Fruit fly (Drosophila melanogaster): Measurements from ENCODE around the gene Obp8a.

Gene Obp8a

DNA sequence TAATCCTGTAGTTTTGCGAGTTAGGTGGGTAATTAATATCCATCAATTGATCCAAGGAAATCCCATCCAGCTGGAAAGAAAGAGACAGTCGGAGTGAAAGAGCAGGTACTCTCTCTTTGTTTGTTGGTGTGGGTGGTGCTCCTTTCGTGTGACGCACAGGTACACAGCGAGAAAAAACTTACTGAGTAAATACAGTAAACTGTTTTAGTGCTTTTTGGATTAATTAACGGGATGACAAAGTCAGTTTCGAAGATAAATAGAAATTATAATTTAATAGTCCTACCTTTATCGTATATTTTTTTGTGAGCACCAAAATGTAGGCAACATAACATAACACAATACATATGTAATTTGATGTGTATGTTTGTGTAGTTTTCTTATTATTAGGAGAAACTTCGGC lies 33.4 kb downstream of the Obp8a start (continued):
- no peak for TF ChIP-seq CG11398 (GFP tag; optimal IDR thresholded peaks at IDR 0.05)
- no peak for TF ChIP-seq hth (optimal IDR thresholded peaks at IDR 0.05)
- peak; percentile 19 for TF ChIP-seq zen (tag; optimal IDR thresholded peaks at IDR 0.05)
- no peak for TF ChIP-seq CG1529 (GFP tag; optimal IDR thresholded peaks at IDR 0.05)
- TF ChIP-seq mirr (GFP tag; optimal IDR thresholded peaks at IDR 0.05), result no peak
- no peak for TF ChIP-seq CG10462 (GFP tag; optimal IDR thresholded peaks at IDR 0.05)
- no peak for TF ChIP-seq CG2678 (tag; optimal IDR thresholded peaks at IDR 0.05)
- TF ChIP-seq Sry-δ (GFP tag; optimal IDR thresholded peaks at IDR 0.05), result no peak
- no peak for TF ChIP-seq Nf-YB (GFP tag; optimal IDR thresholded peaks at IDR 0.05)
- peak; percentile 29; the same call in 1 of the 2 replicates for TF ChIP-seq vvl (GFP tag; IDR thresholded peaks at IDR 0.05)
- peak; percentile 13 for TF ChIP-seq CG8388 (GFP tag; optimal IDR thresholded peaks at IDR 0.05)
- TF ChIP-seq ind (GFP tag; optimal IDR thresholded peaks at IDR 0.05), result no peak
- no peak for TF ChIP-seq Tbp (GFP tag; optimal IDR thresholded peaks at IDR 0.05)
- TF ChIP-seq Elba2 (GFP tag; optimal IDR thresholded peaks at IDR 0.05), result no peak
- TF ChIP-seq CG14014 (GFP tag; IDR thresholded peaks at IDR 0.05), result no peak
- TF ChIP-seq Awh (GFP tag; IDR thresholded peaks at IDR 0.05), result no peak
- no peak for TF ChIP-seq BtbVII (GFP tag; optimal IDR thresholded peaks at IDR 0.05)
- peak; percentile 7 for TF ChIP-seq CG2116 (GFP tag; optimal IDR thresholded peaks at IDR 0.05)
- TF ChIP-seq CG33213 (GFP tag; optimal IDR thresholded peaks at IDR 0.05), result no peak
- no peak for TF ChIP-seq sima (GFP tag; optimal IDR thresholded peaks at IDR 0.05)
- no peak for TF ChIP-seq lov (optimal IDR thresholded peaks at IDR 0.05)
- TF ChIP-seq lov (GFP tag; IDR thresholded peaks at IDR 0.05), result no peak
- no peak for TF ChIP-seq Scr (GFP tag; IDR thresholded peaks at IDR 0.05; ENCODE audit: partially characterized antibody)
- TF ChIP-seq NfI (GFP tag; optimal IDR thresholded peaks at IDR 0.05), result no peak
- no peak for TF ChIP-seq CG2875 (GFP tag; optimal IDR thresholded peaks at IDR 0.05)
- TF ChIP-seq Taf1 (GFP tag; IDR thresholded peaks at IDR 0.05), result no peak
- TF ChIP-seq Dek (tag; optimal IDR thresholded peaks at IDR 0.05), result no peak
- no peak for TF ChIP-seq CG34422 (GFP tag; IDR thresholded peaks at IDR 0.05)
- no peak for TF ChIP-seq ERR (GFP tag; optimal IDR thresholded peaks at IDR 0.05)
- no peak for TF ChIP-seq CG16863 (GFP tag; optimal IDR thresholded peaks at IDR 0.05)
- no peak for TF ChIP-seq wdn (GFP tag; IDR thresholded peaks at IDR 0.05)
- TF ChIP-seq CG10321 (GFP tag; IDR thresholded peaks at IDR 0.05), result no peak
- no peak for TF ChIP-seq PHDP (tag; optimal IDR thresholded peaks at IDR 0.05)
- TF ChIP-seq CG5953 (GFP tag; IDR thresholded peaks at IDR 0.05), result no peak
- peak; percentile 29 for TF ChIP-seq unpg (GFP tag; optimal IDR thresholded peaks at IDR 0.05)
- TF ChIP-seq CG9437 (GFP tag; optimal IDR thresholded peaks at IDR 0.05), result no peak
- TF ChIP-seq CG7839 (tag; optimal IDR thresholded peaks at IDR 0.05), result peak; percentile 24
- TF ChIP-seq trem (tag; optimal IDR thresholded peaks at IDR 0.05), result no peak
- no peak for TF ChIP-seq insv (GFP tag; optimal IDR thresholded peaks at IDR 0.05)
- no peak for TF ChIP-seq Hr78 (GFP tag; optimal IDR thresholded peaks at IDR 0.05)
- TF ChIP-seq Fer1 (GFP tag; optimal IDR thresholded peaks at IDR 0.05), result no peak
- no peak for TF ChIP-seq sob (GFP tag; IDR thresholded peaks at IDR 0.05)
- TF ChIP-seq CG3838 (GFP tag; optimal IDR thresholded peaks at IDR 0.05), result no peak
- TF ChIP-seq tna (GFP tag; IDR thresholded peaks at IDR 0.05; ENCODE audit: partially characterized antibody), result no peak
- peak; percentile 32 for TF ChIP-seq CG10267 (tag; optimal IDR thresholded peaks at IDR 0.05)
- TF ChIP-seq gcm2 (GFP tag; optimal IDR thresholded peaks at IDR 0.05), result no peak
- TF ChIP-seq grau (tag; optimal IDR thresholded peaks at IDR 0.05), result peak; percentile 3
- TF ChIP-seq CG9215 (GFP tag; IDR thresholded peaks at IDR 0.05), result no peak
- peak; percentile 33 for TF ChIP-seq Sox102F (GFP tag; optimal IDR thresholded peaks at IDR 0.05)
- TF ChIP-seq Stat92E (GFP tag; optimal IDR thresholded peaks at IDR 0.05), result no peak
- no peak for TF ChIP-seq CG13894 (tag; optimal IDR thresholded peaks at IDR 0.05)
- TF ChIP-seq CG4854 (GFP tag; optimal IDR thresholded peaks at IDR 0.05), result no peak

All from whole organism, embryonic.